Fruit fly (Drosophila melanogaster) whole organism, embryonic: ENCODE results near the gene Rbp1-like.

Source experiments
- Awh ChIP-seq: fragments of 200-800 bp; sonication (Bioruptor generic); IDR thresholded peaks from 2 replicates; pipeline ENCODE4, ENCODE4 v1.3.6; 2022; ENCODE audit warnings: missing biosample characterization, missing genetic modification characterization
- CG10543 ChIP-seq: fragments of 200-800 bp; sonication (Bioruptor generic); optimal IDR thresholded peaks from 3 replicates; lab custom pipeline; 2017; ENCODE audit warnings: missing biosample characterization, mild to moderate bottlenecking, missing genetic modification characterization, moderate library complexity
- CG11247 ChIP-seq: fragments of 200-800 bp; sonication (Bioruptor generic); IDR thresholded peaks from 2 replicates; pipeline ENCODE4 v1.3.6; 2022; ENCODE audit warnings: missing biosample characterization, missing genetic modification characterization
- CG12299 ChIP-seq: fragments of 200-800 bp; sonication (Bioruptor generic); optimal IDR thresholded peaks from 2 replicates; lab custom pipeline; 2018; ENCODE audit warnings: missing biosample characterization, mild to moderate bottlenecking, missing genetic modification characterization
- CG12744 ChIP-seq: fragments of 200-800 bp; sonication (Bioruptor generic); optimal IDR thresholded peaks from 2 replicates; lab custom pipeline; 2016; ENCODE audit warnings: missing biosample characterization, missing genetic modification characterization
- CG15269 ChIP-seq: fragments of 200-800 bp; sonication (Bioruptor generic); optimal IDR thresholded peaks from 2 replicates; lab custom pipeline; 2018; ENCODE audit warnings: missing biosample characterization, mild to moderate bottlenecking, missing genetic modification characterization, moderate library complexity
- CG17385 ChIP-seq: fragments of 200-800 bp; sonication (Bioruptor generic); optimal IDR thresholded peaks from 3 replicates; lab custom pipeline; 2018; ENCODE audit warnings: missing biosample characterization, mild to moderate bottlenecking, missing genetic modification characterization
- CG18599 ChIP-seq: fragments of 200-800 bp; sonication (Bioruptor generic); optimal IDR thresholded peaks from 3 replicates; lab custom pipeline; 2017; ENCODE audit warnings: missing biosample characterization, missing genetic modification characterization, mild to moderate bottlenecking, moderate library complexity, missing genetic modification reagents
- CG18619 ChIP-seq: fragments of 200-800 bp; sonication (Bioruptor generic); optimal IDR thresholded peaks from 3 replicates; lab custom pipeline; 2017; ENCODE audit warnings: missing biosample characterization, mild to moderate bottlenecking, missing genetic modification characterization
- CG18764 ChIP-seq: fragments of 200-800 bp; sonication (Bioruptor generic); optimal IDR thresholded peaks from 3 replicates; lab custom pipeline; 2016; ENCODE audit warnings: missing biosample characterization, missing genetic modification characterization
- CG2678 ChIP-seq: fragments of 200-800 bp; sonication (Bioruptor generic); optimal IDR thresholded peaks from 3 replicates; lab custom pipeline; 2019; ENCODE audit warnings: missing biosample characterization, mild to moderate bottlenecking, missing genetic modification characterization, moderate library complexity
- CG31224 ChIP-seq: fragments of 200-800 bp; sonication (Bioruptor generic); IDR thresholded peaks from 2 replicates; pipeline ENCODE4 v1.3.6; 2022; ENCODE audit warnings: missing biosample characterization, missing genetic modification characterization
- CG4424 ChIP-seq: fragments of 200-800 bp; sonication (Bioruptor generic); optimal IDR thresholded peaks from 3 replicates; lab custom pipeline; 2016; ENCODE audit warnings: missing biosample characterization, missing genetic modification characterization
- CG5180 ChIP-seq: fragments of 200-800 bp; sonication (Bioruptor generic); optimal IDR thresholded peaks from 3 replicates; lab custom pipeline; 2017; ENCODE audit warnings: missing biosample characterization, missing genetic modification characterization, mild to moderate bottlenecking, moderate library complexity, missing genetic modification reagents
- CG5245 ChIP-seq: fragments of 200-800 bp; sonication (Bioruptor generic); optimal IDR thresholded peaks from 3 replicates; lab custom pipeline; 2016; ENCODE audit warnings: missing biosample characterization, missing genetic modification characterization
- CG6272 ChIP-seq: fragments of 200-800 bp; sonication (Bioruptor generic); IDR thresholded peaks from 2 replicates; pipeline ENCODE4 v1.3.6; 2022; ENCODE audit warnings: missing biosample characterization, missing genetic modification characterization
- CG7839 ChIP-seq: fragments of 200-800 bp; sonication (Bioruptor generic); optimal IDR thresholded peaks from 3 replicates; lab custom pipeline; 2018; ENCODE audit warnings: missing biosample characterization, mild to moderate bottlenecking, missing genetic modification characterization, moderate library complexity
- CG8359 ChIP-seq: fragments of 200-800 bp; sonication (Bioruptor generic); optimal IDR thresholded peaks from 2 replicates; lab custom pipeline; 2017; ENCODE audit warnings: missing biosample characterization, mild to moderate bottlenecking, missing genetic modification characterization, borderline replicate concordance
- CG8944 ChIP-seq: fragments of 200-800 bp; sonication (Bioruptor generic); optimal IDR thresholded peaks from 3 replicates; lab custom pipeline; 2016; ENCODE audit warnings: missing biosample characterization, missing genetic modification characterization
- CG9876 ChIP-seq: fragments of 200-800 bp; sonication (Bioruptor generic); optimal IDR thresholded peaks from 2 replicates; lab custom pipeline; 2016; ENCODE audit warnings: missing biosample characterization, missing genetic modification characterization
- CTCF ChIP-seq: fragments of 200-800 bp; sonication (Bioruptor generic); optimal IDR thresholded peaks from 2 replicates; lab custom pipeline; 2017; ENCODE audit warnings: missing biosample characterization, mild to moderate bottlenecking, missing genetic modification characterization, moderate library complexity
- CrebB ChIP-seq: fragments of 200-800 bp; sonication (Bioruptor generic); optimal IDR thresholded peaks from 3 replicates; lab custom pipeline; 2018; ENCODE audit warnings: missing biosample characterization, mild to moderate bottlenecking, missing genetic modification characterization
- Dfd ChIP-seq, 2 experiments: fragments of >200 bp; optimal IDR thresholded peaks; 2 replicates each; lab custom pipeline; 2017; ENCODE audit warnings: missing biosample characterization in 2 of 2, missing genetic modification characterization in 2 of 2
- Dip2 ChIP-seq: fragments of 200-800 bp; sonication (Bioruptor generic); IDR thresholded peaks from 2 replicates; pipeline ENCODE4 v1.3.6; 2022; ENCODE audit warnings: missing biosample characterization, missing genetic modification characterization
- Hand ChIP-seq: fragments of 200-800 bp; sonication (Bioruptor generic); optimal IDR thresholded peaks from 2 replicates; lab custom pipeline; 2017; ENCODE audit warnings: mild to moderate bottlenecking, missing biosample characterization, missing genetic modification reagents, missing genetic modification characterization
- Jarid2 ChIP-seq: fragments of 200-800 bp; sonication (Bioruptor generic); optimal IDR thresholded peaks from 3 replicates; lab custom pipeline; 2017; ENCODE audit warnings: mild to moderate bottlenecking, missing biosample characterization, missing genetic modification reagents, missing genetic modification characterization
- Kr ChIP-seq: fragments of 200-800 bp; sonication (Bioruptor generic); optimal IDR thresholded peaks from 2 replicates; lab custom pipeline; 2017; ENCODE audit warnings: missing biosample characterization, mild to moderate bottlenecking, missing genetic modification characterization
- Lhr ChIP-seq: fragments of 200-800 bp; sonication (Bioruptor generic); optimal IDR thresholded peaks from 3 replicates; lab custom pipeline; 2017; ENCODE audit warnings: mild to moderate bottlenecking, missing biosample characterization, missing genetic modification reagents, missing genetic modification characterization
- MESR4 ChIP-seq: fragments of 200-800 bp; sonication (Bioruptor generic); optimal IDR thresholded peaks from 2 replicates; lab custom pipeline; 2018; ENCODE audit warnings: missing biosample characterization, mild to moderate bottlenecking, missing genetic modification characterization, moderate library complexity
- Mrtf ChIP-seq: fragments of 200-800 bp; sonication (Bioruptor generic); IDR thresholded peaks from 3 replicates; pipeline ENCODE4 v1.3.6; 2022; ENCODE audit warnings: missing biosample characterization, missing genetic modification characterization
- Myb ChIP-seq: fragments of 200-800 bp; sonication (Bioruptor generic); optimal IDR thresholded peaks from 2 replicates; lab custom pipeline; 2016; ENCODE audit warnings: missing biosample characterization, missing genetic modification characterization
- NC2α ChIP-seq: fragments of 200-800 bp; sonication (Bioruptor generic); optimal IDR thresholded peaks from 2 replicates; lab custom pipeline; 2016; ENCODE audit warnings: missing biosample characterization, missing genetic modification characterization
- Nf-YA ChIP-seq: fragments of 200-800 bp; sonication (Bioruptor generic); IDR thresholded peaks from 2 replicates; pipeline ENCODE4 v1.3.6; 2022; ENCODE audit warnings: missing biosample characterization, missing genetic modification characterization
- Tbp ChIP-seq: fragments of >200 bp; optimal IDR thresholded peaks from 2 replicates; lab custom pipeline; 2018; ENCODE audit warnings: missing biosample characterization, missing genetic modification characterization
- ap ChIP-seq: fragments of 200-800 bp; sonication (Bioruptor generic); IDR thresholded peaks from 2 replicates; pipeline ENCODE4 v1.3.6; 2022; ENCODE audit warnings: missing biosample characterization, missing genetic modification characterization
- ase ChIP-seq: fragments of 200-800 bp; sonication (Bioruptor generic); IDR thresholded peaks from 3 replicates; pipeline ENCODE4 v1.3.6; 2022; ENCODE audit warnings: missing biosample characterization, missing genetic modification characterization
- bcd ChIP-seq: fragments of 200-800 bp; sonication (Bioruptor generic); optimal IDR thresholded peaks from 2 replicates; lab custom pipeline; 2017; ENCODE audit warnings: missing biosample characterization, mild to moderate bottlenecking, missing genetic modification characterization
- caup ChIP-seq: fragments of 200-800 bp; sonication (Bioruptor generic); optimal IDR thresholded peaks from 3 replicates; lab custom pipeline; 2017; ENCODE audit warnings: missing biosample characterization, mild to moderate bottlenecking, missing genetic modification characterization, moderate library complexity; ENCODE audit not compliant: severe bottlenecking
- ci ChIP-seq: fragments of 200-800 bp; sonication (Bioruptor generic); IDR thresholded peaks from 3 replicates; pipeline ENCODE4 v1.3.6; 2022; ENCODE audit warnings: missing biosample characterization, missing genetic modification characterization
- disco-r ChIP-seq: fragments of 200-800 bp; sonication (Bioruptor generic); optimal IDR thresholded peaks from 2 replicates; lab custom pipeline; 2016; ENCODE audit warnings: missing biosample characterization, missing genetic modification characterization
- ems ChIP-seq: fragments of 200-800 bp; sonication (Bioruptor generic); optimal IDR thresholded peaks from 3 replicates; lab custom pipeline; 2016; ENCODE audit warnings: missing biosample characterization, missing genetic modification characterization
- fd102C ChIP-seq: fragments of 200-800 bp; sonication (Bioruptor generic); optimal IDR thresholded peaks from 2 replicates; lab custom pipeline; 2018; ENCODE audit warnings: missing biosample characterization, mild to moderate bottlenecking, missing genetic modification characterization, moderate library complexity
- gcm2 ChIP-seq: fragments of 200-800 bp; sonication (Bioruptor generic); optimal IDR thresholded peaks from 2 replicates; lab custom pipeline; 2016; ENCODE audit warnings: missing biosample characterization, missing genetic modification characterization
- gem ChIP-seq: fragments of 200-800 bp; sonication (Bioruptor generic); optimal IDR thresholded peaks from 2 replicates; lab custom pipeline; 2019; ENCODE audit warnings: missing biosample characterization, mild to moderate bottlenecking, missing genetic modification characterization, moderate library complexity
- jigr1 ChIP-seq: fragments of 200-800 bp; sonication (Bioruptor generic); IDR thresholded peaks from 3 replicates; pipeline ENCODE4 v1.3.6; 2022; ENCODE audit warnings: missing biosample characterization, missing genetic modification characterization
- knrl ChIP-seq: fragments of 200-800 bp; sonication (Bioruptor generic); IDR thresholded peaks from 3 replicates; pipeline ENCODE4 v1.3.6; 2022; ENCODE audit warnings: missing biosample characterization, missing genetic modification characterization; ENCODE audit not compliant: partially characterized antibody
- nau ChIP-seq: fragments of 200-800 bp; sonication (Bioruptor generic); optimal IDR thresholded peaks from 3 replicates; lab custom pipeline; 2017; ENCODE audit warnings: missing biosample characterization, mild to moderate bottlenecking, missing genetic modification characterization, missing genetic modification reagents
- p53 ChIP-seq: fragments of 200-800 bp; sonication (Bioruptor generic); optimal IDR thresholded peaks from 2 replicates; lab custom pipeline; 2016; ENCODE audit warnings: missing biosample characterization, missing genetic modification characterization
- sens-2 ChIP-seq: fragments of 200-800 bp; sonication (Bioruptor generic); IDR thresholded peaks from 2 replicates; pipeline ENCODE4 v1.3.6; 2022; ENCODE audit warnings: missing biosample characterization, missing genetic modification characterization
- sqz ChIP-seq: fragments of 200-800 bp; sonication (Bioruptor generic); optimal IDR thresholded peaks from 3 replicates; lab custom pipeline; 2018; ENCODE audit warnings: missing biosample characterization, mild to moderate bottlenecking, missing genetic modification characterization
- ssp ChIP-seq: fragments of 200-800 bp; sonication (Bioruptor generic); IDR thresholded peaks from 2 replicates; pipeline ENCODE4 v1.3.6; 2022; ENCODE audit warnings: missing biosample characterization, missing genetic modification characterization
- tap ChIP-seq: fragments of 200-800 bp; optimal IDR thresholded peaks from 3 replicates; lab custom pipeline; 2019; ENCODE audit warnings: missing biosample characterization, mild to moderate bottlenecking, missing genetic modification characterization, moderate library complexity
- ttk ChIP-seq: fragments of 200-800 bp; sonication (Bioruptor generic); IDR thresholded peaks from 2 replicates; pipeline ENCODE4 v2.1.2; 2022; ENCODE audit warnings: missing biosample characterization, missing genetic modification characterization

The Rbp1-like gene

dm6 chrX:13401245-13401644 lies 16.6 kb upstream of the Rbp1-like start (continued):
- TF ChIP-seq p53 (GFP tag; lab: Kevin White, UChicago): no peak
- no peak for TF ChIP-seq CG5245 (GFP tag; lab: Kevin White, UChicago)
- no peak for TF ChIP-seq Jarid2 (GFP tag; lab: Kevin White, UChicago)
- TF ChIP-seq caup (GFP tag; lab: Kevin White, UChicago): peak; percentile 9
- no peak for TF ChIP-seq gem (tag; lab: Kevin White, UChicago)
- no peak for TF ChIP-seq ems (GFP tag; lab: Kevin White, UChicago)
- no peak for TF ChIP-seq ttk (GFP tag; lab: Robert Waterston, UW)
- TF ChIP-seq sqz: no peak
- no peak for TF ChIP-seq Mrtf (GFP tag; lab: Robert Waterston, UW)
- no peak for TF ChIP-seq Hand (GFP tag; lab: Kevin White, UChicago)
- no peak for TF ChIP-seq NC2α (GFP tag; lab: Kevin White, UChicago)
- TF ChIP-seq Kr (GFP tag; lab: Kevin White, UChicago): no peak
- TF ChIP-seq gcm2 (GFP tag; lab: Kevin White, UChicago): no peak
- peak; percentile 24 for TF ChIP-seq CG7839 (tag; lab: Kevin White, UChicago)
- TF ChIP-seq CG15269 (tag; lab: Kevin White, UChicago): no peak
- no peak for TF ChIP-seq CG8944 (GFP tag; lab: Kevin White, UChicago)
- TF ChIP-seq jigr1: no peak
- TF ChIP-seq ci: peak; percentile 42; the same call in 1 of the 3 replicates
- TF ChIP-seq CG4424: peak; percentile 7
- no peak for TF ChIP-seq CG8359 (GFP tag; lab: Kevin White, UChicago)
- no peak for TF ChIP-seq sens-2 (GFP tag; lab: Robert Waterston, UW)
- no peak for TF ChIP-seq CG18619
- TF ChIP-seq Awh (GFP tag; lab: Robert Waterston, UW): no peak
- TF ChIP-seq bcd: no peak
- no peak for TF ChIP-seq ssp
- no peak for TF ChIP-seq CG5180 (GFP tag; lab: Kevin White, UChicago)
- TF ChIP-seq CG6272 (GFP tag; lab: Robert Waterston, UW): no peak
- TF ChIP-seq CG2678 (tag; lab: Kevin White, UChicago): no peak
- TF ChIP-seq fd102C (GFP tag; lab: Kevin White, UChicago): no peak
- TF ChIP-seq ap (GFP tag; lab: Robert Waterston, UW): no peak
- TF ChIP-seq tap (tag; lab: Kevin White, UChicago): no peak
- TF ChIP-seq Lhr (GFP tag; lab: Kevin White, UChicago): no peak
- no peak for TF ChIP-seq CG9876 (GFP tag; lab: Kevin White, UChicago)
- no peak for TF ChIP-seq Nf-YA (GFP tag; lab: Robert Waterston, UW)
- no peak for TF ChIP-seq CG18764
- TF ChIP-seq ase: no peak
- TF ChIP-seq disco-r: no peak
- no peak for TF ChIP-seq CrebB (tag; lab: Kevin White, UChicago)
- TF ChIP-seq Myb: no peak
- no peak for TF ChIP-seq CG31224
- no peak for TF ChIP-seq CG12744
- TF ChIP-seq Dip2 (GFP tag; lab: Robert Waterston, UW): no peak
- no peak for TF ChIP-seq knrl (GFP tag; lab: Robert Waterston, UW)
- no peak for TF ChIP-seq CG12299
- no peak for TF ChIP-seq CG11247
- no peak for TF ChIP-seq Tbp
- no peak for TF ChIP-seq CG17385 (GFP tag; lab: Kevin White, UChicago)
- no peak for TF ChIP-seq MESR4 (GFP tag; lab: Kevin White, UChicago)
- no peak for TF ChIP-seq CG18599 (GFP tag; lab: Kevin White, UChicago)
- TF ChIP-seq Dfd (GFP tag; optimal IDR thresholded peaks at IDR 0.05; lab: Kevin White, UChicago): no peak
- TF ChIP-seq CTCF: peak; percentile 91
- no peak for TF ChIP-seq nau (GFP tag; lab: Kevin White, UChicago)
- no peak for TF ChIP-seq CG10543 (GFP tag; lab: Kevin White, UChicago)
